Worm (Caenorhabditis elegans) whole organism, mixed stage, embryonic: ENCODE results near the gene cec-4.

Experiments
- M03D4.4 ChIP-seq: sonication (generic microtip); optimal IDR thresholded peaks from 2 replicates; lab custom pipeline; 2017; ENCODE audit warnings: mild to moderate bottlenecking, missing genetic modification characterization, missing compliant biosample characterization
- blmp-1 ChIP-seq: fragments of 150-350 bp; optimal IDR thresholded peaks from 2 replicates; lab custom pipeline; 2014; ENCODE audit warnings: missing biosample characterization, missing genetic modification characterization
- ceh-39 ChIP-seq: fragments of 150-350 bp; optimal IDR thresholded peaks from 2 replicates; lab custom pipeline; 2014; ENCODE audit warnings: missing biosample characterization, missing genetic modification characterization
- ceh-43 ChIP-seq: fragments of 200-800 bp; sonication (Bioruptor generic); optimal IDR thresholded peaks from 2 replicates; lab custom pipeline; 2018; ENCODE audit warnings: mild to moderate bottlenecking, missing genetic modification characterization, moderate library complexity, missing compliant biosample characterization
- ceh-83 ChIP-seq: fragments of 200-800 bp; sonication (Bioruptor generic); optimal IDR thresholded peaks from 2 replicates; lab custom pipeline; 2018; ENCODE audit warnings: mild to moderate bottlenecking, missing genetic modification characterization, missing compliant biosample characterization
- ces-1 ChIP-seq: fragments of 150-350 bp; optimal IDR thresholded peaks from 2 replicates; lab custom pipeline; 2014; ENCODE audit warnings: missing biosample characterization, missing genetic modification reagents, missing genetic modification characterization
- elt-1 ChIP-seq: sonication (generic microtip); optimal IDR thresholded peaks from 2 replicates; lab custom pipeline; 2017; ENCODE audit warnings: missing genetic modification characterization, mild to moderate bottlenecking, missing compliant biosample characterization, antibody characterized with exemption, moderate library complexity, borderline replicate concordance; ENCODE audit not compliant: insufficient read depth
- elt-3 ChIP-seq: fragments of 150-350 bp; optimal IDR thresholded peaks from 2 replicates; lab custom pipeline; 2014; ENCODE audit warnings: missing biosample characterization, missing genetic modification characterization
- flh-1 ChIP-seq: fragments of 200-800 bp; sonication (Bioruptor generic); optimal IDR thresholded peaks from 2 replicates; lab custom pipeline; 2018; ENCODE audit warnings: mild to moderate bottlenecking, missing genetic modification characterization, moderate library complexity, missing compliant biosample characterization
- ham-2 ChIP-seq: fragments of 200-800 bp; sonication (Bioruptor generic); optimal IDR thresholded peaks from 2 replicates; lab custom pipeline; 2018; ENCODE audit warnings: mild to moderate bottlenecking, missing genetic modification characterization, missing compliant biosample characterization
- hlh-1 ChIP-seq: fragments of 150-350 bp; optimal IDR thresholded peaks from 2 replicates; lab custom pipeline; 2014; ENCODE audit warnings: missing biosample characterization, missing genetic modification reagents, missing genetic modification characterization
- lin-13 ChIP-seq: fragments of 150-350 bp; optimal IDR thresholded peaks from 2 replicates; lab custom pipeline; 2014; ENCODE audit warnings: missing biosample characterization, missing genetic modification characterization
- lin-32 ChIP-seq: fragments of 200-800 bp; sonication (Bioruptor generic); optimal IDR thresholded peaks from 2 replicates; lab custom pipeline; 2018; ENCODE audit warnings: mild to moderate bottlenecking, missing genetic modification characterization, missing compliant biosample characterization
- mab-5 ChIP-seq: fragments of 150-350 bp; optimal IDR thresholded peaks from 2 replicates; lab custom pipeline; 2014; ENCODE audit warnings: missing biosample characterization, missing genetic modification characterization
- mls-2 ChIP-seq: sonication (generic microtip); optimal IDR thresholded peaks from 2 replicates; lab custom pipeline; 2016; ENCODE audit warnings: mild to moderate bottlenecking, missing genetic modification characterization, moderate library complexity, missing compliant biosample characterization
- nhr-12 ChIP-seq: fragments of 150-350 bp; optimal IDR thresholded peaks from 2 replicates; lab custom pipeline; 2014; ENCODE audit warnings: missing biosample characterization, missing genetic modification characterization
- nhr-2 ChIP-seq: fragments of 150-350 bp; optimal IDR thresholded peaks from 2 replicates; lab custom pipeline; 2014; ENCODE audit warnings: missing biosample characterization, missing genetic modification characterization
- nhr-237 ChIP-seq: fragments of 150-350 bp; optimal IDR thresholded peaks from 2 replicates; lab custom pipeline; 2014; ENCODE audit warnings: missing biosample characterization, missing genetic modification characterization
- nhr-28 ChIP-seq: fragments of 150-350 bp; optimal IDR thresholded peaks from 2 replicates; lab custom pipeline; 2014; ENCODE audit warnings: missing biosample characterization, missing genetic modification characterization
- pha-4 ChIP-seq: fragments of 150-350 bp; optimal IDR thresholded peaks from 2 replicates; lab custom pipeline; 2018; ENCODE audit warnings: missing biosample characterization, missing genetic modification reagents, missing genetic modification characterization
- sem-2 ChIP-seq: fragments of 200-800 bp; sonication (Bioruptor generic); optimal IDR thresholded peaks from 2 replicates; lab custom pipeline; 2018; ENCODE audit warnings: mild to moderate bottlenecking, missing genetic modification characterization, missing compliant biosample characterization
- sptf-1 ChIP-seq: sonication (generic microtip); optimal IDR thresholded peaks from 2 replicates; lab custom pipeline; 2017; ENCODE audit warnings: mild to moderate bottlenecking, missing genetic modification characterization, moderate library complexity, missing compliant biosample characterization
- tbx-8 ChIP-seq: fragments of 200-800 bp; sonication (Bioruptor generic); optimal IDR thresholded peaks from 2 replicates; lab custom pipeline; 2018; ENCODE audit warnings: mild to moderate bottlenecking, missing genetic modification characterization, moderate library complexity, missing compliant biosample characterization
- unc-39 ChIP-seq: fragments of 150-350 bp; optimal IDR thresholded peaks from 2 replicates; lab custom pipeline; 2014; ENCODE audit warnings: missing biosample characterization, missing genetic modification characterization
- unc-62 ChIP-seq: fragments of 150-350 bp; optimal IDR thresholded peaks from 2 replicates; lab custom pipeline; 2014; ENCODE audit warnings: missing biosample characterization, missing genetic modification reagents, missing genetic modification characterization
- zip-8 ChIP-seq: fragments of 150-350 bp; optimal IDR thresholded peaks from 2 replicates; lab custom pipeline; 2014; ENCODE audit warnings: missing biosample characterization, missing genetic modification characterization
- ztf-11 ChIP-seq: fragments of 150-350 bp; optimal IDR thresholded peaks from 2 replicates; lab custom pipeline; 2014; ENCODE audit warnings: missing biosample characterization, missing genetic modification characterization

Gene cec-4

DNA sequence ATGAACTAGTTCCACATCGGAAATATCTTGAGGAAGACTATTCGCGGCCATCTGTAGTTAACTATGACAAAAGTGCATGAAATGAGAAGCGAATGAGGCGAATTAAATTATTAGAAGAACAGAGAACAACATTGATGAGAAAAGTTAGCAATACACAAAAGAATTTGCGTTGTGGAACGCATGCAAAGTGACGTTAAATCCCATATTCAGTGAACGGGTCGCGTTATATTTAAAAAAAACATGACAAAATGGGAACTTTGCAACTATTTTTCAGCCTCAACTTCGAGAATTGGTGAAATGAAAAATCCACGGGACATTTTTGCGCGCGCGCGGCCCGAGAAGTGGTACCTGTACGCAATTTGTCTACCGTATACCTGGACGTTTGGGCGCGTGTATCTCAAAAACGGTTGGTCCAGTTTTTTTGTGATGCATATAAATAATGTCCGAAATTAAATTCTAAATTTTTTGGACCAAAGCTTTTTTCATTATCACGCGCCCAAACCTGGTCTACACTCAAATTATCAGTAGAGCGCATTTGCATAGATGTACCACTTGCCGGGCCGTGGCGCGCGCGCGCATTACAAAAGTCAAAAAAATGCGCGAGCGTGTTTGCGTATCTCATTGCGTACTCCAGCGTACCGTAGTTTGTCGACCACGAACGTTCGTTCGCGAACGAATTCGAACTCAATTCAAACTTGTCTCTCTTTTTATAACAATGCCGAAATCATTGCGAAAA lies 27.5 kb upstream of the cec-4 start, which contains the start of the genes cdd-2 and oef-1:
Gene cdd-2 (minus strand): TSS at position 51 of the 736 bp plus-strand sequence.
Gene oef-1 (plus strand): TSS at position 575 of the 736 bp plus-strand sequence.
- TF ChIP-seq elt-3 (no peak), nhr-28 (tag; lab: Kevin White, UChicago) (no peak)

DNA sequence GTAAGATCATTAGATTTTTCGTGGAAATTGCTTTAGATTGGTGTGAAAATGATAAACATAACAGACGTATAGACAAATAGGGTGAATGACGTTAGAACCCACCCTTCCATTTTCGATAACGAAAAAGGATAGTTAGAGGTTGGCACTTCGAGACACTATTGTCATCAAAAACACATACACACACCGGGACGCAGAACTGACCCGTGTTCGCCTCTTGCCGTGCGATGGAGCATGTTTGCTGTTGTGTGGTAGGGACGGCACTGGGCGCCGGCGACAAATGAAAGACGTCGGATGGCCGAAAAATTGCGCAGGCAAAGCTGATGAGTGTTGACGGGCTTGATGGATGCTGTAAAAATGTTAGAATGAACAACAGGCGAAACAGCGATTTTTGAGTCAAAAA lies 25.7 kb upstream of the cec-4 start:
- TF ChIP-seq tbx-8 (GFP tag; lab: Kevin White, UChicago), result no peak
- TF ChIP-seq ces-1 (GFP tag; lab: Kevin White, UChicago), result no peak
- TF ChIP-seq ceh-83 (GFP tag; lab: Kevin White, UChicago), result no peak
- TF ChIP-seq ham-2 (GFP tag; lab: Kevin White, UChicago), result no peak

- no peak for TF ChIP-seq sptf-1 (tag; lab: Kevin White, UChicago)
These were observed 25.1 kb upstream of the cec-4 start, which contains the start of gene pam-1 for ce11 chrIV:7550445-7550844. TSS of gene pam-1 (minus strand) at chrIV:7550812.

ce11 chrIV:7551254-7551653 lies 24.3 kb upstream of the cec-4 start:
- TF ChIP-seq unc-39 (tag; lab: Kevin White, UChicago) (no peak), lin-32 (GFP tag; lab: Kevin White, UChicago) (no peak), ham-2 (GFP tag; lab: Kevin White, UChicago) (no peak), elt-3 (no peak), mab-5 (tag; lab: Kevin White, UChicago) (no peak), zip-8 (tag; lab: Kevin White, UChicago) (no peak), blmp-1 (tag; lab: Kevin White, UChicago) (no peak), nhr-2 (no peak), M03D4.4 (tag; lab: Kevin White, UChicago) (no peak), elt-1 (tag; lab: Kevin White, UChicago) (no peak), pha-4 (tag; lab: Kevin White, UChicago) (no peak), flh-1 (GFP tag; lab: Kevin White, UChicago) (no peak), ceh-39 (tag; lab: Kevin White, UChicago) (no peak), nhr-12 (tag; lab: Kevin White, UChicago) (no peak), nhr-237 (tag; lab: Kevin White, UChicago) (no peak), mls-2 (tag; lab: Kevin White, UChicago) (no peak), ztf-11 (no peak), unc-62 (GFP tag; lab: Kevin White, UChicago) (no peak)

- TF ChIP-seq sptf-1 (tag; lab: Kevin White, UChicago) (no peak), lin-13 (tag; lab: Kevin White, UChicago) (no peak), ceh-43 (GFP tag; lab: Kevin White, UChicago) (no peak), unc-39 (tag; lab: Kevin White, UChicago) (no peak), M03D4.4 (tag; lab: Kevin White, UChicago) (no peak), sem-2 (GFP tag; lab: Kevin White, UChicago) (no peak)
- TF ChIP-seq, all 35 proteins: peak for 0
These were observed 23.4 kb upstream of the cec-4 start for ce11 chrIV:7552100-7552499.

DNA sequence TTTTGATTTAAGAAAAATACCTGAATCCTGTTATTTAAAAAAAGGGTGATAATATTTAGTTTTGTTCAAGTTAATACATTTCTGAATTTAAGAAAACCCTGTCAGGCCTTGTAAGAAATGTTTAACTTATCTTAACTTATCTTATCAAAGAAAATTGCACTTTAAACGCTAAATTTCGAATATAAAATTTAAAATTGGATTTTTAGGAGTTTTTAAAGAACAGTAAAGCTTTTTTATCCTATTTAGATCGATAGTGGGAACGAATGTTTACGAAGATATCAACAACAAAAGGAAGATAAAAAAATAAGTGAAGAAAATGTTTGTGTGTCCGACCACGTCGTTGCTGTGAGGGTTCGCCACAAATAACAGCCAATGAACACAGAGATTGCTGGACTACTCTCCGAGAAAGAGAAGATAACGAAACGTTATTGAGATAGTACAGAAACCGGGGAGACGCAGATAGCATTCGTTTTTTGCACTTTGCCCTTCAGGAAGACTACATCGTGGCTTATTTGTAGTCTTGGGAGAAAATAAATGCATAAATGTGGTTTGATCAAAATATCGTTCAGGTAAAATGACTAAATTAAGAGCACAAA lies 22.5 kb upstream of the cec-4 start, which contains the start of gene dif-1:
Gene dif-1 (minus strand): TSS at position 51 of the 596 bp plus-strand sequence.
- peak; percentile 90 for TF ChIP-seq nhr-12 (tag; lab: Kevin White, UChicago)
- TF ChIP-seq hlh-1 (tag; lab: Kevin White, UChicago), result no peak
